Worm (Caenorhabditis elegans) whole organism, L4 larva: Measurements from ENCODE around the gene let-716.

Experiments used
- D1046.2 ChIP-seq: fragments of 200-800 bp; sonication (Bioruptor generic); IDR thresholded peaks from 2 replicates; pipeline ENCODE4 v1.3.6; 2022; ENCODE audit warnings: missing genetic modification characterization, missing compliant biosample characterization
- ZK546.5 ChIP-seq, 2 experiments: sonication (generic microtip); optimal IDR thresholded peaks; 2 replicates each; lab custom pipeline; 2017; ENCODE audit warnings: missing biosample characterization in 2 of 2, missing genetic modification characterization in 2 of 2
- fos-1 ChIP-seq: fragments of 150-350 bp; optimal IDR thresholded peaks from 2 replicates; lab custom pipeline; 2014; ENCODE audit warnings: missing biosample characterization, missing genetic modification characterization
- lin-15B ChIP-seq: fragments of 150-350 bp; sonication (generic microtip); optimal IDR thresholded peaks from 3 replicates; lab custom pipeline; 2014; ENCODE audit warnings: missing biosample characterization, missing genetic modification characterization
- tra-1 ChIP-seq: fragments of 200-800 bp; sonication (Bioruptor generic); IDR thresholded peaks from 2 replicates; pipeline ENCODE4 v1.3.6; 2022; ENCODE audit warnings: missing genetic modification reagents, missing genetic modification characterization, missing compliant biosample characterization

DNA sequence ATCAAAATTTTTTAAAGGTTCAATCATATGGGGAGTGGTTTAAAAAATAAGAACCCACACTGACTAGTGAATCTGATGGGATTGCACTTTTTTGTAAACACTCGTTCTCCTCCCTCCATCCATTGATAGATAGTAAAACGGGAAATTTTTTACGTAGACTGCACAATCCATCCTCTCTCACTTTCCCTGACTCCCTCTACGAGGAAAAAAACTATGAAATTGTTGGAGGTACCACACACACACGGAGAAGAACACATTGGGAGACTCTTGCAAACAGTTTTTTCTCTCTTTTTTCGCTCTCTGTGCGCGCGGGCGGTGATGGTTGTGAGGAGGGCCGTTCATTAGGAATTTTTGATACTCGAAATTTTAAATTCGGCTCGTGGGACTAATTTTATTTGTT is 28.0 kb upstream of the let-716 start:
- TF ChIP-seq tra-1 (GFP tag; lab: Robert Waterston, UW) (no peak), D1046.2 (GFP tag; lab: Robert Waterston, UW) (no peak), fos-1 (tag; lab: Kevin White, UChicago) (no peak), lin-15B (tag; lab: Kevin White, UChicago) (no peak), ZK546.5 (tag; optimal IDR thresholded peaks at IDR 0.05; lab: Kevin White, UChicago) (no peak)
